Worm (Caenorhabditis elegans) whole organism, L4 larva: ENCODE data around the gene B0496.1.

ENCODE experiments used
- ces-1 ChIP-seq: fragments of 150-350 bp; sonication (generic microtip); optimal IDR thresholded peaks from 4 replicates; lab custom pipeline; 2014; ENCODE audit warnings: missing biosample characterization, missing genetic modification reagents, missing genetic modification characterization
- nhr-11 ChIP-seq: fragments of 150-350 bp; optimal IDR thresholded peaks from 2 replicates; lab custom pipeline; 2014; ENCODE audit warnings: missing biosample characterization, missing genetic modification characterization
- ztf-11 ChIP-seq: fragments of 150-350 bp; optimal IDR thresholded peaks from 2 replicates; lab custom pipeline; 2014; ENCODE audit warnings: missing biosample characterization, missing genetic modification characterization

DNA sequence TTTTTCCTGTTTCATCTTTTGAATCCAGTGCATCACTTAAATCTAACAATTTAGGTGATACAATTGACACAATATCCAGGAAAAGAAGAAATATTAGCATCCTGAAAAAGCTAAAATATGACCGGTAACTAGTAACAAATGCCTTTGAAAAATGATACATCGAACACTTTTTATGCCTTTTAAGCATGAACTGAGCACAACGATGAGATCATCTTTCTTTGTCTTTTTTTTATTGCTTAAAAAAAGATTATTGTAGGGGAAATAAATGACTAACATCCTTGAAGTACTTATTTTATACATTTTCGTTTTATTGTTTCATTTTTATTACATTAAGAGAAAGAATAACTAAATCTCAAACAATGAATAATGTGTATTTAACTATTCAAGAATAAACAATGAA lies 19.8 kb downstream of the B0496.1 start, which contains the start of gene F13B6.3:
- TF ChIP-seq nhr-11 (tag; lab: Kevin White, UChicago) = no peak
- TF ChIP-seq ces-1 (GFP tag; lab: Kevin White, UChicago) = no peak
- TF ChIP-seq ztf-11 (tag; lab: Kevin White, UChicago) = no peak
